Worm (Caenorhabditis elegans) whole organism, early embryonic: ENCODE data around the gene W07G4.1.

Experiments used
- ama-1 ChIP-seq: fragments of 150-350 bp; optimal IDR thresholded peaks from 2 replicates; lab custom pipeline; 2014
- ceh-13 ChIP-seq: fragments of 200-800 bp; sonication (Bioruptor generic); optimal IDR thresholded peaks from 2 replicates; lab custom pipeline; 2018; ENCODE audit warnings: mild to moderate bottlenecking, missing genetic modification characterization, missing compliant biosample characterization
- ets-7 ChIP-seq: sonication (generic microtip); optimal IDR thresholded peaks from 2 replicates; lab custom pipeline; 2016; ENCODE audit warnings: missing genotype, missing genetic modification characterization, missing compliant biosample characterization
- flt-1 ChIP-seq: fragments of 200-800 bp; sonication (Bioruptor generic); IDR thresholded peaks from 2 replicates; pipeline ENCODE4 v1.3.6; 2022; ENCODE audit warnings: missing genetic modification characterization, missing compliant biosample characterization
- hmbx-1 ChIP-seq: sonication (generic microtip); optimal IDR thresholded peaks from 2 replicates; lab custom pipeline; 2016; ENCODE audit warnings: mild to moderate bottlenecking, missing genetic modification characterization, missing compliant biosample characterization
- hmg-4 ChIP-seq: fragments of 200-800 bp; sonication (Bioruptor generic); optimal IDR thresholded peaks from 2 replicates; lab custom pipeline; 2018; ENCODE audit warnings: mild to moderate bottlenecking, missing genetic modification characterization, missing compliant biosample characterization
- pes-1 ChIP-seq: fragments of 200-800 bp; sonication (Bioruptor generic); IDR thresholded peaks from 2 replicates; pipeline ENCODE4 v1.3.6; 2022; ENCODE audit warnings: missing genetic modification reagents, missing genetic modification characterization, missing compliant biosample characterization
- scrt-1 ChIP-seq: fragments of 200-800 bp; sonication (Bioruptor generic); IDR thresholded peaks from 2 replicates; pipeline ENCODE4 v1.3.6; 2022; ENCODE audit warnings: missing genetic modification characterization, missing compliant biosample characterization
- sea-1 ChIP-seq: fragments of 200-800 bp; sonication (Bioruptor generic); conservative IDR thresholded peaks from 2 replicates; pipeline ENCODE4 v1.3.6; 2022; ENCODE audit warnings: missing genetic modification characterization, missing compliant biosample characterization
- tbx-11 ChIP-seq: fragments of 200-800 bp; sonication (Bioruptor generic); IDR thresholded peaks from 2 replicates; pipeline ENCODE4 v1.3.6; 2022; ENCODE audit warnings: missing genetic modification characterization, missing compliant biosample characterization
- tra-4 ChIP-seq: sonication (generic microtip); optimal IDR thresholded peaks from 2 replicates; lab custom pipeline; 2017; ENCODE audit warnings: missing genetic modification characterization, missing compliant biosample characterization

DNA sequence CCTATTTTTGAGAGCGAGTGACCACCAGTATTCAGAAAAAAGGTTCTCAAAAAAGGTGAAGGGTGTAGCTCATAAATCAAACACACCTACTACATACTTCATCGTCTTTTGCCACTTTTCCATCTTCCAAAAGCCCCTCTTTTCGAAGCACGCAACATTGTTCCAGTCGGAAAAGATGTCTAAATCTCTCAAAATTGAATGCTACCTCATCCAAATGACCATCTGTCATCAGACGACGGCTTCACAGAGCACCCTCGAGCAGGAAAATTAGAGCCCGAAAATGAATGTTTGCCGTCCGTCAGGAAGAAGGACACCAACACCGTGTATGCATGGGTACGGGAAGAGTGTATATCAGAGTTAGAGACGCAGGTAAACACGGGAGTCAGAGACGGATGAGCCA lies 11.8 kb upstream of the W07G4.1 start:
- TF ChIP-seq ama-1 (lab: Kevin White, UChicago), result no peak
- TF ChIP-seq ets-7 (tag; lab: Kevin White, UChicago), result no peak
- no peak for TF ChIP-seq flt-1
- TF ChIP-seq sea-1, result no peak
- TF ChIP-seq ceh-13 (GFP tag; lab: Kevin White, UChicago), result no peak
- TF ChIP-seq scrt-1 (GFP tag; lab: Robert Waterston, UW), result no peak
- no peak for TF ChIP-seq hmbx-1 (tag; lab: Kevin White, UChicago)
- TF ChIP-seq tbx-11 (GFP tag; lab: Robert Waterston, UW), result no peak
- no peak for TF ChIP-seq tra-4 (tag; lab: Kevin White, UChicago)
- TF ChIP-seq hmg-4 (GFP tag; lab: Kevin White, UChicago), result no peak
- no peak for TF ChIP-seq pes-1
